Worm (Caenorhabditis elegans) whole organism, mixed stage, embryonic: Measurements from ENCODE around the gene F48D6.4.
A peak's percentile ranks its signal among the peaks of the same experiment; 100 is the strongest.

ENCODE experiments used
- bed-3 ChIP-seq: fragments of 200-800 bp; sonication (Bioruptor generic); optimal IDR thresholded peaks from 3 replicates; lab custom pipeline; 2018; ENCODE audit warnings: mild to moderate bottlenecking, missing genetic modification characterization, moderate library complexity, missing compliant biosample characterization
- ceh-39 ChIP-seq: fragments of 150-350 bp; optimal IDR thresholded peaks from 2 replicates; lab custom pipeline; 2014; ENCODE audit warnings: missing biosample characterization, missing genetic modification characterization
- ceh-43 ChIP-seq: fragments of 200-800 bp; sonication (Bioruptor generic); optimal IDR thresholded peaks from 2 replicates; lab custom pipeline; 2018; ENCODE audit warnings: mild to moderate bottlenecking, missing genetic modification characterization, moderate library complexity, missing compliant biosample characterization
- ceh-83 ChIP-seq: fragments of 200-800 bp; sonication (Bioruptor generic); optimal IDR thresholded peaks from 2 replicates; lab custom pipeline; 2018; ENCODE audit warnings: mild to moderate bottlenecking, missing genetic modification characterization, missing compliant biosample characterization
- ces-1 ChIP-seq: fragments of 150-350 bp; optimal IDR thresholded peaks from 2 replicates; lab custom pipeline; 2014; ENCODE audit warnings: missing biosample characterization, missing genetic modification reagents, missing genetic modification characterization
- cnd-1 ChIP-seq: fragments of 200-800 bp; sonication (Bioruptor generic); optimal IDR thresholded peaks from 2 replicates; lab custom pipeline; 2018; ENCODE audit warnings: mild to moderate bottlenecking, missing genetic modification characterization, missing compliant biosample characterization
- drap-1 ChIP-seq: fragments of 200-800 bp; sonication (Bioruptor generic); optimal IDR thresholded peaks from 3 replicates; lab custom pipeline; 2018; ENCODE audit warnings: mild to moderate bottlenecking, missing genetic modification characterization, missing compliant biosample characterization
- elt-3 ChIP-seq: fragments of 150-350 bp; optimal IDR thresholded peaks from 2 replicates; lab custom pipeline; 2014; ENCODE audit warnings: missing biosample characterization, missing genetic modification characterization
- flh-1 ChIP-seq: fragments of 200-800 bp; sonication (Bioruptor generic); optimal IDR thresholded peaks from 2 replicates; lab custom pipeline; 2018; ENCODE audit warnings: mild to moderate bottlenecking, missing genetic modification characterization, moderate library complexity, missing compliant biosample characterization
- ham-2 ChIP-seq: fragments of 200-800 bp; sonication (Bioruptor generic); optimal IDR thresholded peaks from 2 replicates; lab custom pipeline; 2018; ENCODE audit warnings: mild to moderate bottlenecking, missing genetic modification characterization, missing compliant biosample characterization
- hlh-1 ChIP-seq: fragments of 150-350 bp; optimal IDR thresholded peaks from 2 replicates; lab custom pipeline; 2014; ENCODE audit warnings: missing biosample characterization, missing genetic modification reagents, missing genetic modification characterization
- lin-13 ChIP-seq: fragments of 150-350 bp; optimal IDR thresholded peaks from 2 replicates; lab custom pipeline; 2014; ENCODE audit warnings: missing biosample characterization, missing genetic modification characterization
- lin-32 ChIP-seq: fragments of 200-800 bp; sonication (Bioruptor generic); optimal IDR thresholded peaks from 2 replicates; lab custom pipeline; 2018; ENCODE audit warnings: mild to moderate bottlenecking, missing genetic modification characterization, missing compliant biosample characterization
- lsy-2 ChIP-seq: fragments of 150-350 bp; optimal IDR thresholded peaks from 2 replicates; lab custom pipeline; 2014; ENCODE audit warnings: missing biosample characterization, missing genetic modification characterization
- mab-5 ChIP-seq: fragments of 150-350 bp; optimal IDR thresholded peaks from 2 replicates; lab custom pipeline; 2014; ENCODE audit warnings: missing biosample characterization, missing genetic modification characterization
- mep-1 ChIP-seq: fragments of 150-350 bp; optimal IDR thresholded peaks from 2 replicates; lab custom pipeline; 2017; ENCODE audit warnings: missing biosample characterization, missing genetic modification reagents, missing genetic modification characterization, inconsistent platforms
- mls-2 ChIP-seq: sonication (generic microtip); optimal IDR thresholded peaks from 2 replicates; lab custom pipeline; 2016; ENCODE audit warnings: mild to moderate bottlenecking, missing genetic modification characterization, moderate library complexity, missing compliant biosample characterization
- nhr-12 ChIP-seq: fragments of 150-350 bp; optimal IDR thresholded peaks from 2 replicates; lab custom pipeline; 2014; ENCODE audit warnings: missing biosample characterization, missing genetic modification characterization
- nhr-2 ChIP-seq: fragments of 150-350 bp; optimal IDR thresholded peaks from 2 replicates; lab custom pipeline; 2014; ENCODE audit warnings: missing biosample characterization, missing genetic modification characterization
- nhr-237 ChIP-seq: fragments of 150-350 bp; optimal IDR thresholded peaks from 2 replicates; lab custom pipeline; 2014; ENCODE audit warnings: missing biosample characterization, missing genetic modification characterization
- nhr-76 ChIP-seq: sonication (generic microtip); optimal IDR thresholded peaks from 2 replicates; lab custom pipeline; 2017; ENCODE audit warnings: missing biosample characterization, missing genetic modification characterization
- pha-4 ChIP-seq: fragments of 150-350 bp; optimal IDR thresholded peaks from 2 replicates; lab custom pipeline; 2018; ENCODE audit warnings: missing biosample characterization, missing genetic modification reagents, missing genetic modification characterization
- snpc-4 ChIP-seq: fragments of 150-350 bp; optimal IDR thresholded peaks from 2 replicates; lab custom pipeline; 2014; ENCODE audit warnings: missing biosample characterization, missing genetic modification characterization
- sptf-1 ChIP-seq: sonication (generic microtip); optimal IDR thresholded peaks from 2 replicates; lab custom pipeline; 2017; ENCODE audit warnings: mild to moderate bottlenecking, missing genetic modification characterization, moderate library complexity, missing compliant biosample characterization
- tbx-8 ChIP-seq: fragments of 200-800 bp; sonication (Bioruptor generic); optimal IDR thresholded peaks from 2 replicates; lab custom pipeline; 2018; ENCODE audit warnings: mild to moderate bottlenecking, missing genetic modification characterization, moderate library complexity, missing compliant biosample characterization
- unc-120 ChIP-seq: sonication (generic microtip); optimal IDR thresholded peaks from 2 replicates; lab custom pipeline; 2017; ENCODE audit warnings: missing genetic modification characterization, missing compliant biosample characterization; ENCODE audit not compliant: poor library complexity, severe bottlenecking
- unc-39 ChIP-seq: fragments of 150-350 bp; optimal IDR thresholded peaks from 2 replicates; lab custom pipeline; 2014; ENCODE audit warnings: missing biosample characterization, missing genetic modification characterization
- unc-62 ChIP-seq: fragments of 150-350 bp; optimal IDR thresholded peaks from 2 replicates; lab custom pipeline; 2014; ENCODE audit warnings: missing biosample characterization, missing genetic modification reagents, missing genetic modification characterization
- zip-8 ChIP-seq: fragments of 150-350 bp; optimal IDR thresholded peaks from 2 replicates; lab custom pipeline; 2014; ENCODE audit warnings: missing biosample characterization, missing genetic modification characterization
- ztf-11 ChIP-seq: fragments of 150-350 bp; optimal IDR thresholded peaks from 2 replicates; lab custom pipeline; 2014; ENCODE audit warnings: missing biosample characterization, missing genetic modification characterization

Gene F48D6.4

DNA sequence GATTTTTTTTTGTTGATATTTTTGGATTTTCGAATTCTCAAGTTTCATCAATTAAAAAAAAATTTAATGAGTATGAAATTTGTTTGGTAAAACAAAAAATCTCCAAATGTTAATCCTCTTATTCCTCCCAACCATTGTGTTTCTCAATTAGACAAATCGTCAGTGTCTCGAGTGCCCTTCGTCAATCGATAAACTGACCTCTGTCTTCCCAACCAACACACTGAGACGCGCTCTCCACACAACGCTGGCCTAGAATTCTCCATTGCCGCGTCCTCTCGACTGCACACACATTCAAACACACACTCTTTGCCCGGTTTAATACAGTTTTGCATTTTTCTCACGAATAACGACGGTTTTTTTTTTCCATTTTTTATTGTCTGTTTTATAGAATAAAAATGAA lies 7.8 kb upstream of the F48D6.4 start, which contains the start of gene taf-11.1:
Gene taf-11.1 (plus strand): TSS at position 389 of the 400 bp plus-strand sequence.
- TF ChIP-seq ztf-11 (tag; lab: Kevin White, UChicago) (no peak), sptf-1 (tag; lab: Kevin White, UChicago) (no peak), lin-32 (GFP tag; lab: Kevin White, UChicago) (no peak), nhr-237 (tag; lab: Kevin White, UChicago) (no peak), snpc-4 (tag; lab: Kevin White, UChicago) (no peak), unc-120 (tag; lab: Kevin White, UChicago) (no peak), lin-13 (tag; lab: Kevin White, UChicago) (peak; percentile 7), cnd-1 (tag; lab: Kevin White, UChicago) (peak; percentile 40), nhr-76 (no peak), ceh-39 (tag; lab: Kevin White, UChicago) (peak; percentile 29), hlh-1 (tag; lab: Kevin White, UChicago) (peak; percentile 21), ces-1 (GFP tag; lab: Kevin White, UChicago) (peak; percentile 28), lsy-2 (no peak), drap-1 (GFP tag; lab: Kevin White, UChicago) (no peak)

DNA sequence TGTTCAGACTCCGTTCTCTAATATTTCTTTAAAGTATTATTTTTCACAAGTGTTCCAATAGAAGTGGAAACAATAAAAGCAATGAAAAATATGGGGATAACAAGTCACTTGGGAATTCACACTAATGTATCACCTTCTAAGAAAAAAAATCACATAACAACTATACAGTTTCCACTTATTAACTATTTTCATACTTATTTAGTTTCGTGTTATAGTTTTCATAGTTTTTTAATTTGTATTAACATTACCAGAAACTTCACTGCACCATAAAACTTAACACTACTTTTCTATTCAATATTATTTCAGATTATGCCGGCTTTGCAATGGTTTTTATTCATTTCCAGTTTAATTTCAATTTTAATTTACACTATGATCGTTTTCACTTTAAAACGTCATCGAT lies 5.0 kb upstream of the F48D6.4 start, which contains the start of gene srv-5:
Gene srv-5 (plus strand): TSS at position 301 of the 400 bp plus-strand sequence.
- TF ChIP-seq cnd-1 (tag; lab: Kevin White, UChicago): no peak
- no peak for TF ChIP-seq pha-4
- TF ChIP-seq lin-13 (tag; lab: Kevin White, UChicago): no peak
- TF ChIP-seq hlh-1 (tag; lab: Kevin White, UChicago): no peak
- TF ChIP-seq mab-5: no peak
- no peak for TF ChIP-seq flh-1 (GFP tag; lab: Kevin White, UChicago)
- no peak for TF ChIP-seq mls-2 (tag; lab: Kevin White, UChicago)
- no peak for TF ChIP-seq ceh-39 (tag; lab: Kevin White, UChicago)
- no peak for TF ChIP-seq sptf-1 (tag; lab: Kevin White, UChicago)
- TF ChIP-seq nhr-12 (tag; lab: Kevin White, UChicago): no peak
- TF ChIP-seq lin-32 (GFP tag; lab: Kevin White, UChicago): no peak
- no peak for TF ChIP-seq unc-39 (tag; lab: Kevin White, UChicago)
- TF ChIP-seq, all 35 proteins: peak for 0

DNA sequence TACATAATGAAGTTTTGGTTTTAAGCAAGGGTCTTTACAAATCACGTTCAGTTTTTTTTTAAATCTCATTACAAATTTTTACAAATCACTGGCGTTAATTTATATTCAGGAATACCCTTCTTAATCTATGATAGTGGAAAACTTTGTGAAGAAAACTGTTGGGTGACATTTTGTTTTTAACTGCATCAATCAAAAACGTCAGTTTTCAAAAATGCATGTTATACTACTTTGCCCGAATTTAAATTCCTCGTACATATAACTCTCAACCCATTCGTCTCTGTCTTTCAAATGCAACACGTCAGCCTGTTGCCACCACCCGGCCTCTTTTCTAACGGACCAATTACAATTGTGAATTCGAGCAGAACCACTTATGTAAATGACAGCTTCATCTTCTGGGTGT lies 1.9 kb upstream of the F48D6.4 start, which contains the start of gene hlh-13:
Gene hlh-13 (plus strand): TSS at position 301 of the 400 bp plus-strand sequence.
- no peak for TF ChIP-seq unc-62 (GFP tag; lab: Kevin White, UChicago)
- TF ChIP-seq mab-5: no peak
- TF ChIP-seq mep-1 (tag; lab: Kevin White, UChicago): no peak
- TF ChIP-seq elt-3 (tag; lab: Kevin White, UChicago): no peak
- no peak for TF ChIP-seq flh-1 (GFP tag; lab: Kevin White, UChicago)
- no peak for TF ChIP-seq ceh-43 (GFP tag; lab: Kevin White, UChicago)
- TF ChIP-seq unc-39 (tag; lab: Kevin White, UChicago): no peak
- TF ChIP-seq, all 35 proteins: peak for 0

DNA sequence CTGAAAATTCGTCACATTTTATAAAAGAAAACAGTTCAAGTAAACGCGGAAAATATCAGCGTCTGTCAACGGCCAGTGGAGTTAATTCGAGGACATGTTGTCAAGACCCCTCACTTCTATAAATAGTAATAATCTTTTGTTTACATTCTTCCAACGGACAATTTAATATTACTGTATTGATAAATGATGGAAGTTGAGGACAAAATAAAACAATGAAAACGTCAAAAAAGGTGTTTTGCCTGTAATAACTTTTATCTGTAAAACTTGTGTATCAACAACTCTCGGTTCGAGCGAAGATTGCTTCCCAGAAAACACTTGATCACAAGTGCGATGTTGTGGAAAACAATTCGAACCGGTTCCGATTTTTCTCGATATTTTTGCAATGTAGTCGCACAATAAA lies 1.4 kb upstream of the F48D6.4 start:
- no peak for TF ChIP-seq nhr-76
- no peak for TF ChIP-seq nhr-2 (tag; lab: Kevin White, UChicago)
- TF ChIP-seq lin-13 (tag; lab: Kevin White, UChicago): no peak
- no peak for TF ChIP-seq ces-1 (GFP tag; lab: Kevin White, UChicago)
- no peak for TF ChIP-seq cnd-1 (tag; lab: Kevin White, UChicago)
- no peak for TF ChIP-seq bed-3 (GFP tag; lab: Kevin White, UChicago)
- no peak for TF ChIP-seq flh-1 (GFP tag; lab: Kevin White, UChicago)
- no peak for TF ChIP-seq ceh-83 (GFP tag; lab: Kevin White, UChicago)
- TF ChIP-seq mep-1 (tag; lab: Kevin White, UChicago): no peak
- no peak for TF ChIP-seq lin-32 (GFP tag; lab: Kevin White, UChicago)
- no peak for TF ChIP-seq mab-5
- no peak for TF ChIP-seq snpc-4 (tag; lab: Kevin White, UChicago)
- no peak for TF ChIP-seq zip-8 (tag; lab: Kevin White, UChicago)
- no peak for TF ChIP-seq nhr-12 (tag; lab: Kevin White, UChicago)
- TF ChIP-seq hlh-1 (tag; lab: Kevin White, UChicago): no peak
- TF ChIP-seq ham-2 (GFP tag; lab: Kevin White, UChicago): no peak
- TF ChIP-seq tbx-8 (GFP tag; lab: Kevin White, UChicago): no peak
- no peak for TF ChIP-seq unc-120 (tag; lab: Kevin White, UChicago)
- no peak for TF ChIP-seq sptf-1 (tag; lab: Kevin White, UChicago)
- TF ChIP-seq lsy-2: no peak
